Worm (Caenorhabditis elegans) whole organism, mixed stage, embryonic: ENCODE measurements around the gene glb-17.

Experiments used
- M03D4.4 ChIP-seq: sonication (generic microtip); optimal IDR thresholded peaks from 2 replicates; lab custom pipeline; 2017; ENCODE audit warnings: mild to moderate bottlenecking, missing genetic modification characterization, missing compliant biosample characterization
- blmp-1 ChIP-seq: fragments of 150-350 bp; optimal IDR thresholded peaks from 2 replicates; lab custom pipeline; 2014; ENCODE audit warnings: missing biosample characterization, missing genetic modification characterization
- lin-13 ChIP-seq: fragments of 150-350 bp; optimal IDR thresholded peaks from 2 replicates; lab custom pipeline; 2014; ENCODE audit warnings: missing biosample characterization, missing genetic modification characterization
- nhr-12 ChIP-seq: fragments of 150-350 bp; optimal IDR thresholded peaks from 2 replicates; lab custom pipeline; 2014; ENCODE audit warnings: missing biosample characterization, missing genetic modification characterization
- sptf-1 ChIP-seq: sonication (generic microtip); optimal IDR thresholded peaks from 2 replicates; lab custom pipeline; 2017; ENCODE audit warnings: mild to moderate bottlenecking, missing genetic modification characterization, moderate library complexity, missing compliant biosample characterization
- ztf-11 ChIP-seq: fragments of 150-350 bp; optimal IDR thresholded peaks from 2 replicates; lab custom pipeline; 2014; ENCODE audit warnings: missing biosample characterization, missing genetic modification characterization

DNA sequence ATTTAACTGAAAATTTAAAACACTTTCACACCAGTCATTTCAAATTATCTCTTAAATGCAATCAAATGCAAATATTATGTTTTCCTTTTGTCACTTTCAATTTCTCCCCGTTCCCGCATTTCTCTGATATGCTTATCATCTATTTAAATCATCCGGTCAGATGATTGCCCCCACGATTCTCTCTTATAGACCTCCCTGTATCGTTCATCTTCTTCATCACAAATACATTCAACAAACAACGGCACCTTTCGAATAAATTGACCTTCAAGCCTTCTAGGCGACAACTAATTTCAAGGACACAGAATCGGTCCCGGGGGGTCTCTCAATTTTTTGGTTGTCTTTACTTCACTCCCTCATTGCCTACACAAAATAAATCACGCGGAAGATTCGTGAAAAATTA lies 27.9 kb downstream of the glb-17 start:
- TF ChIP-seq ztf-11 (tag; lab: Kevin White, UChicago) (no peak), lin-13 (tag; lab: Kevin White, UChicago) (no peak), M03D4.4 (tag; lab: Kevin White, UChicago) (no peak), sptf-1 (tag; lab: Kevin White, UChicago) (no peak), blmp-1 (tag; lab: Kevin White, UChicago) (peak; percentile 88), nhr-12 (tag; lab: Kevin White, UChicago) (no peak)
